Fruit fly (Drosophila melanogaster) whole organism, prepupa: ENCODE measurements around the gene DENR.

Experiments used
- CG10631 ChIP-seq: fragments of 200-800 bp; sonication (Bioruptor generic); optimal IDR thresholded peaks from 2 replicates; lab custom pipeline; 2016; ENCODE audit warnings: missing biosample characterization, missing genetic modification characterization
- CG10669 ChIP-seq: fragments of 200-800 bp; sonication (Bioruptor generic); optimal IDR thresholded peaks from 3 replicates; lab custom pipeline; 2018; ENCODE audit warnings: missing biosample characterization, mild to moderate bottlenecking, missing genetic modification characterization, moderate library complexity
- CG11762 ChIP-seq: fragments of 200-800 bp; sonication (Bioruptor generic); optimal IDR thresholded peaks from 3 replicates; lab custom pipeline; 2016; ENCODE audit warnings: missing biosample characterization, missing genetic modification characterization; ENCODE audit not compliant: insufficient read depth
- CG11902 ChIP-seq: fragments of 200-800 bp; sonication (Bioruptor generic); optimal IDR thresholded peaks from 3 replicates; lab custom pipeline; 2016; ENCODE audit warnings: missing biosample characterization, missing genetic modification characterization
- CG1621 ChIP-seq: fragments of 200-800 bp; sonication (Bioruptor generic); optimal IDR thresholded peaks from 3 replicates; lab custom pipeline; 2018; ENCODE audit warnings: missing biosample characterization, mild to moderate bottlenecking, missing genetic modification characterization
- CG31627 ChIP-seq: fragments of 200-800 bp; sonication (Bioruptor generic); optimal IDR thresholded peaks from 3 replicates; lab custom pipeline; 2016; ENCODE audit warnings: missing biosample characterization, missing genetic modification characterization
- CG32006 ChIP-seq: fragments of 200-800 bp; sonication (Bioruptor generic); optimal IDR thresholded peaks from 3 replicates; lab custom pipeline; 2017; ENCODE audit warnings: missing biosample characterization, mild to moderate bottlenecking, missing genetic modification characterization
- CG34406 ChIP-seq: fragments of 200-800 bp; sonication (Bioruptor generic); optimal IDR thresholded peaks from 3 replicates; lab custom pipeline; 2016; ENCODE audit warnings: missing biosample characterization, missing genetic modification characterization
- CG3919 ChIP-seq: fragments of 200-800 bp; sonication (Bioruptor generic); optimal IDR thresholded peaks from 3 replicates; lab custom pipeline; 2016; ENCODE audit warnings: missing biosample characterization, missing genetic modification characterization
- CG4318 ChIP-seq: fragments of 200-800 bp; sonication (Bioruptor generic); optimal IDR thresholded peaks from 3 replicates; lab custom pipeline; 2017; ENCODE audit warnings: missing biosample characterization, mild to moderate bottlenecking, missing genetic modification characterization
- CG6163 ChIP-seq: fragments of 200-800 bp; sonication (Bioruptor generic); IDR thresholded peaks from 3 replicates; pipeline ENCODE4 v1.3.6; 2022; ENCODE audit warnings: missing biosample characterization, missing genetic modification characterization
- CG6276 ChIP-seq: fragments of 200-800 bp; sonication (Bioruptor generic); optimal IDR thresholded peaks from 2 replicates; lab custom pipeline; 2017; ENCODE audit warnings: missing biosample characterization, mild to moderate bottlenecking, missing genetic modification characterization
- CG6792 ChIP-seq: fragments of 200-800 bp; sonication (Bioruptor generic); optimal IDR thresholded peaks from 3 replicates; lab custom pipeline; 2016; ENCODE audit warnings: missing biosample characterization, missing genetic modification characterization
- CG6808 ChIP-seq: fragments of 200-800 bp; sonication (Bioruptor generic); optimal IDR thresholded peaks from 3 replicates; lab custom pipeline; 2017; ENCODE audit warnings: missing biosample characterization, missing genetic modification characterization, mild to moderate bottlenecking, moderate library complexity, missing genetic modification reagents
- CG6854 ChIP-seq: fragments of 200-800 bp; sonication (Bioruptor generic); optimal IDR thresholded peaks from 2 replicates; lab custom pipeline; 2017; ENCODE audit warnings: missing biosample characterization, mild to moderate bottlenecking, missing genetic modification characterization
- CG7368 ChIP-seq: fragments of 200-800 bp; sonication (Bioruptor generic); optimal IDR thresholded peaks from 3 replicates; lab custom pipeline; 2016; ENCODE audit warnings: missing biosample characterization, missing genetic modification characterization
- CG8319 ChIP-seq: fragments of 200-800 bp; sonication (Bioruptor generic); optimal IDR thresholded peaks from 3 replicates; lab custom pipeline; 2016; ENCODE audit warnings: missing biosample characterization, missing genetic modification characterization
- CG9139 ChIP-seq: fragments of 200-800 bp; sonication (Bioruptor generic); optimal IDR thresholded peaks from 3 replicates; lab custom pipeline; 2017; ENCODE audit warnings: missing biosample characterization, mild to moderate bottlenecking, missing genetic modification characterization
- Eip75B ChIP-seq: fragments of 200-800 bp; sonication (Bioruptor generic); optimal IDR thresholded peaks from 3 replicates; lab custom pipeline; 2016; ENCODE audit warnings: missing biosample characterization, missing genetic modification characterization
- Eip78C ChIP-seq: fragments of 200-800 bp; sonication (Bioruptor generic); peaks from one replicate; lab custom pipeline; 2016; ENCODE audit warnings: missing biosample characterization, missing genetic modification characterization
- Eip93F ChIP-seq: fragments of 200-800 bp; sonication (Bioruptor generic); optimal IDR thresholded peaks from 2 replicates; lab custom pipeline; 2016; ENCODE audit warnings: missing biosample characterization, mild to moderate bottlenecking, missing genetic modification characterization
- Ets21C ChIP-seq: fragments of 200-800 bp; sonication (Bioruptor generic); optimal IDR thresholded peaks from 3 replicates; lab custom pipeline; 2016; ENCODE audit warnings: missing biosample characterization, missing genetic modification characterization
- Gug ChIP-seq: fragments of 200-800 bp; sonication (Bioruptor generic); IDR thresholded peaks from 2 replicates; pipeline ENCODE4 v1.3.6; 2022; ENCODE audit warnings: missing biosample characterization, missing genetic modification characterization
- Hr39 ChIP-seq: fragments of 200-800 bp; sonication (Bioruptor generic); optimal IDR thresholded peaks from 2 replicates; lab custom pipeline; 2016; ENCODE audit warnings: missing biosample characterization, missing genetic modification characterization
- Hr4 ChIP-seq: fragments of 200-800 bp; sonication (Bioruptor generic); optimal IDR thresholded peaks from 3 replicates; lab custom pipeline; 2016; ENCODE audit warnings: missing biosample characterization, missing genetic modification characterization
- Lpt ChIP-seq: fragments of 200-800 bp; sonication (Bioruptor generic); optimal IDR thresholded peaks from 3 replicates; lab custom pipeline; 2016; ENCODE audit warnings: missing biosample characterization, missing genetic modification characterization
- Met ChIP-seq: fragments of 200-800 bp; sonication (Bioruptor generic); optimal IDR thresholded peaks from 3 replicates; lab custom pipeline; 2016; ENCODE audit warnings: missing biosample characterization, missing genetic modification characterization
- OdsH ChIP-seq: fragments of 200-800 bp; sonication (Bioruptor generic); optimal IDR thresholded peaks from 3 replicates; lab custom pipeline; 2016; ENCODE audit warnings: missing biosample characterization, missing genetic modification characterization
- Smox ChIP-seq: fragments of 200-800 bp; sonication (Bioruptor generic); optimal IDR thresholded peaks from 3 replicates; lab custom pipeline; 2016; ENCODE audit warnings: missing biosample characterization, missing genetic modification characterization
- Sox14 ChIP-seq: fragments of 200-800 bp; sonication (Bioruptor generic); optimal IDR thresholded peaks from 3 replicates; lab custom pipeline; 2016; ENCODE audit warnings: missing biosample characterization, missing genetic modification characterization
- achi ChIP-seq: fragments of 200-800 bp; sonication (Bioruptor generic); optimal IDR thresholded peaks from 3 replicates; lab custom pipeline; 2016; ENCODE audit warnings: missing biosample characterization, missing genetic modification characterization
- acj6 ChIP-seq: fragments of 200-800 bp; sonication (Bioruptor generic); optimal IDR thresholded peaks from 3 replicates; lab custom pipeline; 2016; ENCODE audit warnings: missing biosample characterization, missing genetic modification characterization
- cyc ChIP-seq: fragments of 200-800 bp; sonication (Bioruptor generic); optimal IDR thresholded peaks from 3 replicates; lab custom pipeline; 2016; ENCODE audit warnings: missing biosample characterization, missing genetic modification characterization
- dac ChIP-seq: fragments of 200-800 bp; sonication (Bioruptor generic); optimal IDR thresholded peaks from 2 replicates; lab custom pipeline; 2017; ENCODE audit warnings: missing biosample characterization, mild to moderate bottlenecking, missing genetic modification characterization
- eg ChIP-seq: fragments of 200-800 bp; sonication (Bioruptor generic); IDR thresholded peaks from 3 replicates; pipeline ENCODE4 v1.3.6; 2022; ENCODE audit warnings: missing biosample characterization, missing genetic modification characterization
- esn ChIP-seq: fragments of 200-800 bp; sonication (Bioruptor generic); optimal IDR thresholded peaks from 2 replicates; lab custom pipeline; 2016; ENCODE audit warnings: missing biosample characterization, mild to moderate bottlenecking, missing genetic modification characterization, moderate library complexity
- fd59A ChIP-seq: fragments of 200-800 bp; sonication (Bioruptor generic); optimal IDR thresholded peaks from 2 replicates; lab custom pipeline; 2017; ENCODE audit warnings: missing biosample characterization, mild to moderate bottlenecking, missing genetic modification characterization, missing genetic modification reagents
- fd85E ChIP-seq: fragments of 200-800 bp; sonication (Bioruptor generic); optimal IDR thresholded peaks from 3 replicates; lab custom pipeline; 2016; ENCODE audit warnings: missing biosample characterization, missing genetic modification characterization
- fkh ChIP-seq: fragments of 200-800 bp; sonication (Bioruptor generic); optimal IDR thresholded peaks from 3 replicates; lab custom pipeline; 2017; ENCODE audit warnings: missing biosample characterization, mild to moderate bottlenecking, missing genetic modification characterization, moderate library complexity
- net ChIP-seq: fragments of 200-800 bp; sonication (Bioruptor generic); optimal IDR thresholded peaks from 3 replicates; lab custom pipeline; 2016; ENCODE audit warnings: missing biosample characterization, missing genetic modification characterization
- pdm3 ChIP-seq: fragments of 200-800 bp; sonication (Bioruptor generic); optimal IDR thresholded peaks from 3 replicates; lab custom pipeline; 2016; ENCODE audit warnings: missing biosample characterization, missing genetic modification characterization
- spab ChIP-seq: fragments of 200-800 bp; sonication (Bioruptor generic); optimal IDR thresholded peaks from 2 replicates; lab custom pipeline; 2017; ENCODE audit warnings: missing biosample characterization, mild to moderate bottlenecking, missing genetic modification characterization, missing genetic modification reagents
- ss ChIP-seq, 2 experiments: fragments of 200-800 bp; sonication (Bioruptor generic); optimal IDR thresholded peaks; 2 replicates in 1 of 2; 3 replicates in 1 of 2; lab custom pipeline; 2017 to 2018; ENCODE audit warnings: mild to moderate bottlenecking in 2 of 2, missing biosample characterization in 2 of 2, missing genetic modification characterization in 2 of 2, moderate library complexity in 1 of 2
- svp ChIP-seq: fragments of 200-800 bp; sonication (Bioruptor generic); peaks from one replicate; lab custom pipeline; 2016; ENCODE audit warnings: missing biosample characterization, missing genetic modification characterization
- topi ChIP-seq: fragments of 200-800 bp; sonication (Bioruptor generic); optimal IDR thresholded peaks from 3 replicates; lab custom pipeline; 2016; ENCODE audit warnings: missing biosample characterization, missing genetic modification characterization
- vri ChIP-seq: fragments of 200-800 bp; sonication (Bioruptor generic); optimal IDR thresholded peaks from 3 replicates; lab custom pipeline; 2016; ENCODE audit warnings: missing biosample characterization, mild to moderate bottlenecking, missing genetic modification characterization

Gene DENR

DNA sequence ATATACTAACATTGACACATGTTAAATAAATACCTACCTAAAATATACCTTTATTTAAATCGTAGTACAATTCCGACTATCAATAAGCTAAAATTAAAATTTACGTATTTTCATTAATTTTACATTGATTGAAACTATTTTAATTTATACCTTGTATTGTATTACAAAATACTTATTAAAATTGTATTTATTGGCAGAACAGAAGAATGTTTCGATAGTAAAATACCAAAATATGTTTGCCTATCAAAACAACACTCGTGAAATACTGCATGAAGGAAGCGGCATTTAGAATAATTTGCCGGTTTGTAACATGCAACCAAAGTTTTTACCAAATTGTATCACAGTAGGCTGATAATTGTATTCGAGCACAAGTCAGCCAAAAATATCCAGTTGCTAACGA lies at the start of gene DENR, which contains the start of gene CG4880:
TSS of gene DENR (minus strand) at position 10 of the 400 bp plus-strand sequence.
TSS of gene CG4880 (plus strand) at position 268 of the 400 bp plus-strand sequence.
- TF ChIP-seq Eip78C (GFP tag; lab: Kevin White, UChicago), result peak; percentile 41
- no peak for TF ChIP-seq fd85E (GFP tag; lab: Kevin White, UChicago)

DNA sequence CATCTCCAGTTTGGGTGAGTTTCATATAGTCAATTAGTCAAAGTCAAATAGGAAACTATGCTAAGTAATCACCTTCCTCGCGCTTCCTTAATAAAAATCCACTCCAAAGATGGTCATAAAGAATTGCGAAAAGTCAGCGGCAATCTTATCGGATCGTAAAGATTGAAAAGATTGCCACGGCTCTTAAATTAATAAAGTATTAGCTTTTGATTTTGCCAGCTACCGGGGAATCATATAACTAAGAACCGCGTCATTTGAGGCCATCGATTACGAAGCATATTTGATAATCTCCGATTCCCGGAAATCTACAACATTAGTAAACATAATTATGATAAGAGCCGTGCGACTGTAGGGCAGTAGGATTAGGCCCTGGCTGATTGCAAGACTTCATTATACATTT lies 48.1 kb upstream of the DENR start:
- no peak for TF ChIP-seq Eip93F (GFP tag; lab: Kevin White, UChicago)
- no peak for TF ChIP-seq Met (GFP tag; lab: Kevin White, UChicago)
- TF ChIP-seq cyc (GFP tag; lab: Kevin White, UChicago), result no peak
- TF ChIP-seq dac (GFP tag; lab: Kevin White, UChicago), result no peak
- no peak for TF ChIP-seq CG6163 (GFP tag; lab: Robert Waterston, UW)
- no peak for TF ChIP-seq CG1621
- no peak for TF ChIP-seq eg (GFP tag; lab: Robert Waterston, UW)
- TF ChIP-seq Ets21C (GFP tag; lab: Kevin White, UChicago), result no peak
- TF ChIP-seq CG7368 (GFP tag; lab: Kevin White, UChicago), result no peak
- no peak for TF ChIP-seq Eip75B (GFP tag; lab: Kevin White, UChicago)
- no peak for TF ChIP-seq CG6854 (GFP tag; lab: Kevin White, UChicago)
- TF ChIP-seq, all 60 proteins: peak for 0

DNA sequence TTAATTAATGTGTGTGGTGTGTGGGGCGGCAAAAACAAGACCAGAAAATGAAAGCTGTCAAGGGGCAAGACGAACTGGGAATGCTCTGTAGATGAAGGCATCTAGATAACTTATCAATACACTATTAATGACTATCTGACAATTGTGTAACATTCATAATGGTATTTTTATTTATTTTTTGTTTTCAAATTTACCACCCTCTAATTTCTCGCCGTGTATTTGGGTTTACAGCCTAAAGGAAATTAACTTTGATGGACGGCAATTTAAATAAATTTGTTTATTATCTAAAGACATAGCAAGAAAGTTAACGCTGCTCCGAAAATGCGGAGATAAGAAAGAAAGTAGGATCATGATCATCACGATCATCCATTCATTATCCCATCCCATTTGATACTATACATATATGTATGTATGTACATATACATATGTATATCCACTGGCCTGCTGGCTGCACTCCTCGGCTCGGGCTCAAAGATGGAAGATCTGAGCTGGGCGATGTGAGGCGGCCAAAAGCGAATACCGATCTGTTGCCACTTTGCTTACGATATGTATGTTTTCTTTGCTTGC lies 46.5 kb upstream of the DENR start:
- TF ChIP-seq CG9139, result no peak
- TF ChIP-seq fd85E (GFP tag; lab: Kevin White, UChicago), result no peak
- TF ChIP-seq CG6792 (GFP tag; lab: Kevin White, UChicago), result no peak
- peak; percentile 39; the same call in 1 of the 3 replicates for TF ChIP-seq eg (GFP tag; lab: Robert Waterston, UW)
- no peak for TF ChIP-seq CG6808 (GFP tag; lab: Kevin White, UChicago)
- no peak for TF ChIP-seq CG1621
- peak; percentile 4 for TF ChIP-seq CG10631 (GFP tag; lab: Kevin White, UChicago)
- TF ChIP-seq achi (GFP tag; lab: Kevin White, UChicago), result peak; percentile 3
- TF ChIP-seq Sox14 (GFP tag; lab: Kevin White, UChicago), result no peak
- peak; percentile 28 for TF ChIP-seq CG6276 (GFP tag; lab: Kevin White, UChicago)
- TF ChIP-seq Ets21C (GFP tag; lab: Kevin White, UChicago), result peak; percentile 20
- peak; percentile 66 for TF ChIP-seq CG32006 (GFP tag; lab: Kevin White, UChicago)
- no peak for TF ChIP-seq Eip93F (GFP tag; lab: Kevin White, UChicago)
- no peak for TF ChIP-seq dac (GFP tag; lab: Kevin White, UChicago)
- no peak for TF ChIP-seq vri (GFP tag; lab: Kevin White, UChicago)
- TF ChIP-seq CG10669 (GFP tag; lab: Kevin White, UChicago), result no peak
- peak; percentile 52 for TF ChIP-seq Met (GFP tag; lab: Kevin White, UChicago)
- TF ChIP-seq pdm3, result peak; percentile 29
- TF ChIP-seq esn (GFP tag; lab: Kevin White, UChicago), result peak; percentile 28
- TF ChIP-seq CG11902, result peak; percentile 10
- TF ChIP-seq net (GFP tag; lab: Kevin White, UChicago), result no peak
- peak; percentile 37 for TF ChIP-seq CG4318 (GFP tag; lab: Kevin White, UChicago)
- peak; percentile 18 for TF ChIP-seq Eip75B (GFP tag; lab: Kevin White, UChicago)
- peak; percentile 6 for TF ChIP-seq CG3919 (GFP tag; lab: Kevin White, UChicago)
- no peak for TF ChIP-seq fkh
- TF ChIP-seq topi (GFP tag; lab: Kevin White, UChicago), result peak; percentile 47
- peak; percentile 15 for TF ChIP-seq Hr4 (GFP tag; lab: Kevin White, UChicago)
- TF ChIP-seq OdsH (GFP tag; lab: Kevin White, UChicago), result peak; percentile 34
- no peak for TF ChIP-seq ss (GFP tag; optimal IDR thresholded peaks at IDR 0.05; lab: Kevin White, UChicago)
- TF ChIP-seq CG11762, result peak; percentile 29
- TF ChIP-seq Lpt (GFP tag; lab: Kevin White, UChicago), result no peak
- TF ChIP-seq Eip78C (GFP tag; lab: Kevin White, UChicago), result peak; percentile 66
- no peak for TF ChIP-seq svp (GFP tag; lab: Kevin White, UChicago)
- no peak for TF ChIP-seq CG8319 (GFP tag; lab: Kevin White, UChicago)
- TF ChIP-seq fd59A (GFP tag; lab: Kevin White, UChicago), result no peak
- TF ChIP-seq spab (GFP tag; lab: Kevin White, UChicago), result no peak
- TF ChIP-seq CG31627 (GFP tag; lab: Kevin White, UChicago), result peak; percentile 26
- TF ChIP-seq Smox (GFP tag; lab: Kevin White, UChicago), result peak; percentile 27
- peak; percentile 27 for TF ChIP-seq Hr39 (GFP tag; lab: Kevin White, UChicago)
- TF ChIP-seq Gug (GFP tag; lab: Robert Waterston, UW), result no peak; the same call in 1 of the 2 replicates
- TF ChIP-seq CG34406 (GFP tag; lab: Kevin White, UChicago), result peak; percentile 24
- peak; percentile 14 for TF ChIP-seq acj6 (GFP tag; lab: Kevin White, UChicago)
